Worm (Caenorhabditis elegans): ENCODE data around the gene rpl-18.
A peak's percentile ranks its signal among the peaks of the same experiment; 100 is the strongest.

rpl-18 gene

ce11 chrIV:13783237-13784012, 5.8 kb downstream of the rpl-18 start, which contains the start of gene iscu-1 (continued):
- TF ChIP-seq xbp-1 (tag; optimal IDR thresholded peaks at IDR 0.05) (peak; percentile 16), C04F5.9 (tag; optimal IDR thresholded peaks at IDR 0.05) (no peak), C34B4.2 (tag; optimal IDR thresholded peaks at IDR 0.05) (no peak), ama-1 (optimal IDR thresholded peaks at IDR 0.05) (no peak), blmp-1 (tag; optimal IDR thresholded peaks at IDR 0.05) (no peak), unc-86 (tag; optimal IDR thresholded peaks at IDR 0.05) (no peak), hpl-2 (GFP tag; optimal IDR thresholded peaks at IDR 0.05) (no peak), dsc-1 (tag; optimal IDR thresholded peaks at IDR 0.05) (peak; percentile 0), sup-37 (GFP tag; optimal IDR thresholded peaks at IDR 0.05) (no peak), lin-15B (tag; optimal IDR thresholded peaks at IDR 0.05) (peak; percentile 36), rnt-1 (tag; optimal IDR thresholded peaks at IDR 0.05) (peak; percentile 76)

ce11 chrIV:13784774-13785173, 7.1 kb downstream of the rpl-18 start:
- TF ChIP-seq nhr-90 (tag; optimal IDR thresholded peaks at IDR 0.05; ENCODE audit: poor library complexity) (peak; percentile 9), elt-2 (tag; optimal IDR thresholded peaks at IDR 0.05) (peak; percentile 10), nhr-85 (tag) (peak; percentile 57), lin-35 (GFP tag; optimal IDR thresholded peaks at IDR 0.05) (peak in 1 of 2 experiments; percentile 1), unc-30 (tag; optimal IDR thresholded peaks at IDR 0.05) (no peak), lir-3 (tag; optimal IDR thresholded peaks at IDR 0.05; ENCODE audit: poor library complexity) (no peak)

DNA sequence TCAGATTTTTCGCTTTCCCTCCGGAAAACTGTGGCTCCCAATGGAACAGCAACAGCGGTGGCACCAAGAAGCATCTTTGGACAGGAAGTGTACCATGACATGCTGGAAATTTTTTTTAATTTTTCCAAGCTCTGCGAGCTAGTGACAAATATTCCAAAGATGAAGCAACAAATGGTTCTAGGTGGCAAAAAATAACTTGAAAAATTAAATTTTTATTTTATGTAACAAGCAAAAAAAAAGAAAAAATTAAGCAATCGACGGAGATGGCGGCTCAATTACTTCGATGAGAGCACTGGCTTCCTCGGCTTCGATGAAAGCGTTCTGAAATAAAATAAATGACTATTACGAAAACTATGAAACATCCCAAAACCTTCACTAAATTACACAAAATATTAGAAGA, 7.9 kb downstream of the rpl-18 start, which contains the start of gene lact-9:
lact-9 (minus strand) TSS at position 101 of the 400 bp plus-strand sequence.
- TF ChIP-seq Y116A8C.19 (tag; optimal IDR thresholded peaks at IDR 0.05; ENCODE audit: borderline replicate concordance) (no peak), egl-27 (tag; optimal IDR thresholded peaks at IDR 0.05) (no peak), nhr-28 (tag; optimal IDR thresholded peaks at IDR 0.05) (no peak), tlp-1 (tag; optimal IDR thresholded peaks at IDR 0.05) (no peak), unc-98 (GFP tag; IDR thresholded peaks at IDR 0.05) (no peak), nhr-76 (tag; optimal IDR thresholded peaks at IDR 0.05) (no peak), xbp-1 (tag; optimal IDR thresholded peaks at IDR 0.05) (no peak), ceh-82 (tag; optimal IDR thresholded peaks at IDR 0.05) (no peak), mdl-1 (tag; optimal IDR thresholded peaks at IDR 0.05) (no peak), vab-15 (tag; optimal IDR thresholded peaks at IDR 0.05) (no peak), elt-2 (tag; optimal IDR thresholded peaks at IDR 0.05) (no peak), nhr-77 (tag; optimal IDR thresholded peaks at IDR 0.05) (no peak), mab-9 (GFP tag; IDR thresholded peaks at IDR 0.05) (no peak), ceh-63 (GFP tag; optimal IDR thresholded peaks at IDR 0.05) (no peak)

DNA sequence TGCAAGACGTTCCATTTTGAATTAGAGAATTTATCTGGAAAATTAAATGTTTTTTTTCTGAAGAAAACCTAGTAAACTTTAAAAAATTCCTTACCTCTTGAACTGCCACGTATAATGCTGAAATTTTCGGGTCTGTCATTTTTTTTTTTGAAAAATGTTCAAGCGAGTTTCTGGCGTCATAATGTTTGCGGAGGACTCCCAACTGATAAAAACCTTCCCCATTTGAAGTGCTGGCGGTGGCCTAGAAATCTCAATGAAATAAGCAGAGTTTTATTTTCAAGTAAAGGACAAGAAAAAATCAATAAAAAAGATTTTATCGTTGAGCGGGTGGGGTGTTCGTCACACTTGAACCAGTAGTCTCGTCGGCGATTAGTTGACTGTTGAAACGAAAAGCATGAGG, 9.0 kb downstream of the rpl-18 start, which contains the start of gene icap-1:
icap-1 (minus strand) TSS at position 272 of the 400 bp plus-strand sequence.
- TF ChIP-seq dpl-1 (GFP tag; optimal IDR thresholded peaks at IDR 0.05): peak in 1 of 3 experiments; percentile 12
- peak; percentile 17 for TF ChIP-seq lin-14 (GFP tag; optimal IDR thresholded peaks at IDR 0.05)
- peak in 1 of 2 experiments; percentile 28 for TF ChIP-seq lsy-2 (tag; optimal IDR thresholded peaks at IDR 0.05)
- no peak for TF ChIP-seq mab-9 (GFP tag; IDR thresholded peaks at IDR 0.05)
- TF ChIP-seq nhr-28 (tag; optimal IDR thresholded peaks at IDR 0.05): no peak
- TF ChIP-seq pag-3 (tag; optimal IDR thresholded peaks at IDR 0.05; ENCODE audit: borderline replicate concordance, insufficient read depth): no peak

DNA sequence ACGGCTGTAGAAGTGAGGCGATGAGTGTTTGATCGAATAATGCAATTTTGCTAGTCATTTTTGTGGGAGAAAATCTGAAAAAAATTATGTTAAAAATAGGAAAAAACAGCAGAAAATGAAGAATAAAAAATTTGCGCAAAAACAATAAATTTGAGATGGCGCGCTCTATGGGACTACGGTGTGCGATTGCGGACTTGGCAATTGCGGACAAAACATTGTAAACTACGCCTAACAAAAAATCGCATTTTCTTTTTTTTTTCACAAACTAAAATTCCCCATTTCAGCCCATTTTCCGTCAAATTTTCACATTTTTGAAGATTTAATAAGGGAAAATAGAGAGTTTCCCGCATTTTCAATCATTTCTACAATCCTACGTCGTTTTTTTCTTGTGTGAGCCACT, 11.0 kb downstream of the rpl-18 start, which contains the start of the genes sas-6 and Y45F10D.7:
sas-6 (minus strand) TSS at position 80 of the 400 bp plus-strand sequence.
Y45F10D.7 (plus strand) TSS at position 256 of the 400 bp plus-strand sequence.
- TF ChIP-seq swsn-7 (tag; optimal IDR thresholded peaks at IDR 0.05): peak; percentile 29
- TF ChIP-seq nhr-20 (tag; optimal IDR thresholded peaks at IDR 0.05): peak; percentile 44
- no peak for TF ChIP-seq sptf-1 (tag; optimal IDR thresholded peaks at IDR 0.05)
- no peak for TF ChIP-seq sox-4 (tag; optimal IDR thresholded peaks at IDR 0.05)
- no peak for TF ChIP-seq nhr-76 (tag; optimal IDR thresholded peaks at IDR 0.05)
- TF ChIP-seq unc-130 (tag; optimal IDR thresholded peaks at IDR 0.05): peak; percentile 53
- TF ChIP-seq nhr-85 (tag): no peak
- no peak for TF ChIP-seq ztf-4 (tag; optimal IDR thresholded peaks at IDR 0.05)
- no peak for TF ChIP-seq nhr-12 (tag; optimal IDR thresholded peaks at IDR 0.05)
- peak; percentile 60 for TF ChIP-seq mep-1 (tag; optimal IDR thresholded peaks at IDR 0.05)
- TF ChIP-seq sup-37 (GFP tag; optimal IDR thresholded peaks at IDR 0.05): no peak
- TF ChIP-seq dsc-1 (tag; optimal IDR thresholded peaks at IDR 0.05): peak; percentile 23
- no peak for TF ChIP-seq ceh-63 (GFP tag; optimal IDR thresholded peaks at IDR 0.05)
- peak; percentile 69 for TF ChIP-seq nhr-71 (tag; optimal IDR thresholded peaks at IDR 0.05)
- no peak for TF ChIP-seq elt-2 (tag; optimal IDR thresholded peaks at IDR 0.05)
- TF ChIP-seq C16A3.4 (tag; optimal IDR thresholded peaks at IDR 0.05): peak; percentile 81
- TF ChIP-seq pag-3 (tag; optimal IDR thresholded peaks at IDR 0.05; ENCODE audit: borderline replicate concordance, insufficient read depth): no peak
- TF ChIP-seq alr-1 (tag; optimal IDR thresholded peaks at IDR 0.05; ENCODE audit: borderline replicate concordance): no peak

Measured in whole organism, L1 larva.